Worm (Caenorhabditis elegans) whole organism, L4 larva: ENCODE results near the gene mca-2.

ENCODE experiments used
- F26F4.8 ChIP-seq: fragments of 200-800 bp; sonication (Bioruptor generic); conservative IDR thresholded peaks from 2 replicates; pipeline ENCODE4 v1.3.6; 2022; ENCODE audit warnings: missing genetic modification characterization, missing compliant biosample characterization
- F49E8.2 ChIP-seq: sonication (generic microtip); optimal IDR thresholded peaks from 2 replicates; lab custom pipeline; 2016; ENCODE audit warnings: missing compliant biosample characterization, mild to moderate bottlenecking, missing genetic modification characterization, borderline replicate concordance
- aha-1 ChIP-seq: fragments of 150-350 bp; peaks from one replicate; lab custom pipeline; 2014; ENCODE audit warnings: missing biosample characterization, missing genetic modification characterization
- ama-1 ChIP-seq: fragments of 150-350 bp; optimal IDR thresholded peaks from 2 replicates; lab custom pipeline; 2014; ENCODE audit warnings: inconsistent platforms, mixed read lengths
- attf-4 ChIP-seq: sonication (generic microtip); optimal IDR thresholded peaks from 3 replicates; lab custom pipeline; 2017; ENCODE audit warnings: missing biosample characterization, missing genetic modification characterization
- ceh-20 ChIP-seq: fragments of 200-800 bp; sonication (Bioruptor generic); IDR thresholded peaks from 2 replicates; pipeline ENCODE4 v1.3.6; 2022; ENCODE audit warnings: missing genetic modification reagents, missing genetic modification characterization, missing compliant biosample characterization
- ceh-32 ChIP-seq: sonication (generic microtip); optimal IDR thresholded peaks from 2 replicates; lab custom pipeline; 2016; ENCODE audit warnings: mild to moderate bottlenecking, missing genetic modification characterization, missing compliant biosample characterization; ENCODE audit not compliant: poor library complexity
- ces-1 ChIP-seq: fragments of 150-350 bp; sonication (generic microtip); optimal IDR thresholded peaks from 4 replicates; lab custom pipeline; 2014; ENCODE audit warnings: missing biosample characterization, missing genetic modification reagents, missing genetic modification characterization
- cey-2 ChIP-seq: sonication (generic microtip); optimal IDR thresholded peaks from 3 replicates; lab custom pipeline; 2017; ENCODE audit warnings: missing genetic modification characterization, mild to moderate bottlenecking, missing compliant biosample characterization, antibody characterized with exemption, borderline replicate concordance; ENCODE audit not compliant: insufficient read depth
- daf-16 ChIP-seq, 3 experiments: sonication (generic microtip); optimal IDR thresholded peaks; 2 replicates each; lab custom pipeline; 2016 to 2017; ENCODE audit warnings: missing genetic modification characterization in 3 of 3, missing genetic modification reagents in 3 of 3, mild to moderate bottlenecking in 2 of 3, missing compliant biosample characterization in 2 of 3, missing biosample characterization in 1 of 3, moderate library complexity in 1 of 3
- dmd-8 ChIP-seq: fragments of 200-800 bp; sonication (Bioruptor generic); IDR thresholded peaks from 2 replicates; pipeline ENCODE4 v1.3.6; 2022; ENCODE audit warnings: missing genetic modification characterization, missing compliant biosample characterization
- dmd-9 ChIP-seq: fragments of 200-800 bp; sonication (Bioruptor generic); IDR thresholded peaks from 2 replicates; pipeline ENCODE4 v1.3.6; 2022; ENCODE audit warnings: missing genetic modification reagents, missing genetic modification characterization, missing compliant biosample characterization
- dve-1 ChIP-seq: sonication (generic microtip); optimal IDR thresholded peaks from 2 replicates; lab custom pipeline; 2017; ENCODE audit warnings: antibody characterized with exemption, mild to moderate bottlenecking, missing genetic modification characterization, missing compliant biosample characterization; ENCODE audit not compliant: insufficient read depth
- egl-27 ChIP-seq: sonication (generic microtip); optimal IDR thresholded peaks from 3 replicates; lab custom pipeline; 2017; ENCODE audit warnings: missing biosample characterization, missing genetic modification reagents, missing genetic modification characterization
- egl-43 ChIP-seq: fragments of 200-800 bp; sonication (Bioruptor generic); IDR thresholded peaks from 2 replicates; pipeline ENCODE4 v1.3.6; 2022; ENCODE audit warnings: missing genetic modification reagents, missing genetic modification characterization, missing compliant biosample characterization
- hlh-30 ChIP-seq: sonication (generic microtip); optimal IDR thresholded peaks from 2 replicates; lab custom pipeline; 2017; ENCODE audit warnings: antibody characterized with exemption, mild to moderate bottlenecking, missing genetic modification characterization, missing compliant biosample characterization; ENCODE audit not compliant: insufficient read depth
- lin-39 ChIP-seq: fragments of 150-350 bp; optimal IDR thresholded peaks from 2 replicates; lab custom pipeline; 2014; ENCODE audit warnings: missing biosample characterization, missing genetic modification reagents, missing genetic modification characterization
- lsy-2 ChIP-seq, 2 experiments: fragments of 150-350 bp in 1 of 2; sonication (generic microtip) in 1 of 2; optimal IDR thresholded peaks; 2 replicates each; lab custom pipeline; 2014 to 2017; ENCODE audit warnings: missing biosample characterization in 2 of 2, missing genetic modification characterization in 2 of 2
- madf-5 ChIP-seq, 2 experiments: fragments of 200-800 bp; sonication (Bioruptor generic); IDR thresholded peaks; 2 replicates each; pipeline ENCODE4 v1.3.6; 2022; ENCODE audit warnings: missing compliant biosample characterization in 2 of 2, missing genetic modification characterization in 2 of 2
- mdl-1 ChIP-seq, 2 experiments: fragments of 150-350 bp in 1 of 2; sonication (generic microtip) in 1 of 2; optimal IDR thresholded peaks; 2 replicates each; lab custom pipeline; 2014 to 2017; ENCODE audit warnings: missing biosample characterization in 2 of 2, missing genetic modification characterization in 2 of 2
- mdt-29 ChIP-seq: fragments of 200-800 bp; sonication (Bioruptor generic); IDR thresholded peaks from 2 replicates; pipeline ENCODE4 v1.3.6; 2022; ENCODE audit warnings: missing genetic modification reagents, missing genetic modification characterization, missing compliant biosample characterization
- mep-1 ChIP-seq: fragments of 150-350 bp; sonication (generic microtip); optimal IDR thresholded peaks from 3 replicates; lab custom pipeline; 2014; ENCODE audit warnings: missing biosample characterization, missing genetic modification characterization
- mes-2 ChIP-seq: sonication (generic microtip); optimal IDR thresholded peaks from 2 replicates; lab custom pipeline; 2016; ENCODE audit warnings: missing genotype, mild to moderate bottlenecking, missing genetic modification characterization, missing compliant biosample characterization; ENCODE audit not compliant: poor library complexity, severe bottlenecking
- mxl-3 ChIP-seq: fragments of 200-800 bp; sonication (Bioruptor generic); optimal IDR thresholded peaks from 2 replicates; lab custom pipeline; 2018; ENCODE audit warnings: mild to moderate bottlenecking, missing genetic modification characterization, missing compliant biosample characterization
- nhr-102 ChIP-seq: sonication (generic microtip); optimal IDR thresholded peaks from 2 replicates; lab custom pipeline; 2016; ENCODE audit warnings: mild to moderate bottlenecking, missing genetic modification characterization, moderate library complexity, missing compliant biosample characterization
- nhr-25 ChIP-seq: sonication (generic microtip); optimal IDR thresholded peaks from 2 replicates; lab custom pipeline; 2017; ENCODE audit warnings: missing genetic modification characterization, mild to moderate bottlenecking, missing compliant biosample characterization, antibody characterized with exemption, moderate library complexity, borderline replicate concordance; ENCODE audit not compliant: insufficient read depth
- nhr-28 ChIP-seq: fragments of 150-350 bp; optimal IDR thresholded peaks from 2 replicates; lab custom pipeline; 2014; ENCODE audit warnings: missing biosample characterization, missing genetic modification characterization
- nhr-41 ChIP-seq: fragments of 200-800 bp; sonication (Bioruptor generic); IDR thresholded peaks from 2 replicates; pipeline ENCODE4 v1.3.6; 2022; ENCODE audit warnings: missing genetic modification reagents, missing genetic modification characterization, missing compliant biosample characterization
- nhr-6 ChIP-seq: fragments of 150-350 bp; optimal IDR thresholded peaks from 2 replicates; lab custom pipeline; 2014; ENCODE audit warnings: missing biosample characterization, missing genetic modification characterization
- rbr-2 ChIP-seq: sonication (generic microtip); optimal IDR thresholded peaks from 2 replicates; lab custom pipeline; 2016; ENCODE audit warnings: missing genotype, missing genetic modification characterization, missing compliant biosample characterization
- set-16 ChIP-seq: fragments of 200-800 bp; sonication (Bioruptor generic); IDR thresholded peaks from 2 replicates; pipeline ENCODE4 v1.3.6; 2022; ENCODE audit warnings: missing genetic modification reagents, missing genetic modification characterization, missing compliant biosample characterization
- unc-62 ChIP-seq, 3 experiments: fragments of 150-350 bp in 1 of 3; sonication (generic microtip); optimal IDR thresholded peaks in 2 of 3; peaks in 1 of 3; 1 replicate in 1 of 3; 2 replicates in 2 of 3; lab custom pipeline; 2014 to 2017; ENCODE audit warnings: missing biosample characterization in 3 of 3, missing genetic modification characterization in 3 of 3, missing genetic modification reagents in 3 of 3, missing genotype in 1 of 3
- vab-7 ChIP-seq: fragments of 200-800 bp; sonication (Bioruptor generic); IDR thresholded peaks from 2 replicates; pipeline ENCODE4 v1.3.6; 2022; ENCODE audit warnings: missing genetic modification reagents, missing genetic modification characterization, missing compliant biosample characterization
- zag-1 ChIP-seq: fragments of 150-350 bp; optimal IDR thresholded peaks from 2 replicates; lab custom pipeline; 2014; ENCODE audit warnings: missing biosample characterization, missing genetic modification characterization
- ztf-11 ChIP-seq: fragments of 150-350 bp; optimal IDR thresholded peaks from 2 replicates; lab custom pipeline; 2014; ENCODE audit warnings: missing biosample characterization, missing genetic modification characterization

Gene mca-2

DNA sequence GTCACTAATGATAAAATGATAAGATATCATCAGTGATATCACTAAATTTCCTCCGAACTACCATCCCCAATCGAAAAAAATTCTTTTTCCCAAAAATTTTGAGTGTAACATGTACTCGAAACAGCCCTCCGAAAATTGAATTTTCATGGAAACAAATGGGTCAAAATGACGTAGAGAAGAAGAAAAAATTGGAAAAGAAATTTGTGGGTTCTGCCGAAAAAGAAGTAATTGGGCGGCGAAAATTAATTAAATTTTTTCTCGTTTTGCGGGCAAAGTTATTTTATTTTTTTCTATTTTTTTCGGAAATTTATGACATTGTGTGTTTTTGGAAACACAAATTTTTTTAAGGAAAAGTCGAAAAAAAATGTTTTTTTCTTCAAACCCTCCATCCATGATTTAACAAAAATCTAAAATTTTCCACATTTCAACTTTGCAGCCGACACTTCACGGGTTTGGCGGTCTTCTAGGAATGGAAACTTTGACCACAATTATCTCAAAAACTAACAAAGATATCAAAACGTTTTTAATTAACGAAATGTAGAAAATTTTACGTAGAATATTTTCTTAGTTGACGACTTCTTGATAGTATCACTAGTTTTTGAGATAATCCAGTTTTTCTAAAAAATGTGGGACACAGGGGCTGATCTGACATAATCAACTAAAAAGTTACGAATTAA, 6.5 kb upstream of the mca-2 start:
- peak in 1 of 2 experiments; percentile 13 for TF ChIP-seq lsy-2 (tag; optimal IDR thresholded peaks at IDR 0.05; lab: Kevin White, UChicago)
- peak in 1 of 2 experiments; percentile 2 for TF ChIP-seq unc-62 (GFP tag; optimal IDR thresholded peaks at IDR 0.05 in 1 of 2; lab: Kevin White, UChicago)
- TF ChIP-seq unc-62 (tag; optimal IDR thresholded peaks at IDR 0.05; lab: Kevin White, UChicago), result no peak
- TF ChIP-seq nhr-25 (tag; lab: Kevin White, UChicago), result no peak
- peak; percentile 66 for TF ChIP-seq ces-1 (GFP tag; lab: Kevin White, UChicago)

DNA sequence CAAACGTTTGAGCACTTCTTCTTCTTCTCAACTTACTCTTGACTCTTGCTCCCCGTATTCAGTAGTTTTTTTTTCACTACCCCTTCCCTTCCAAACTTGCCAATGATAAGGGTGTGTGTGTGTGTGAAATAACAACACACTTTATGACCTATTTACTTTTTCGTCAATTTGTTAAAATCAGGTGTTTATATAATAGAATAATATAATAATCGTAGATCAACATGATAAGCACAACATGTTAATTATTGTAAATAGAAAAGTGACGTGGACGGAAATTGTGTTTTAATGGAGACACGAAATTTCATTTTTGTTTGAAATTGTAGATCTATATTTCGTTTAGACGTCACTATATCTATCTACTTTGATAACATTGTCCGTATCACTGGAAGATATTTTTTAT, 3.5 kb upstream of the mca-2 start:
- TF ChIP-seq daf-16 (GFP tag; optimal IDR thresholded peaks at IDR 0.05; lab: Kevin White, UChicago), result no peak
- TF ChIP-seq daf-16 (tag; optimal IDR thresholded peaks at IDR 0.05; lab: Kevin White, UChicago), result peak; percentile 94
- no peak for TF ChIP-seq ama-1 (lab: Kevin White, UChicago)

DNA sequence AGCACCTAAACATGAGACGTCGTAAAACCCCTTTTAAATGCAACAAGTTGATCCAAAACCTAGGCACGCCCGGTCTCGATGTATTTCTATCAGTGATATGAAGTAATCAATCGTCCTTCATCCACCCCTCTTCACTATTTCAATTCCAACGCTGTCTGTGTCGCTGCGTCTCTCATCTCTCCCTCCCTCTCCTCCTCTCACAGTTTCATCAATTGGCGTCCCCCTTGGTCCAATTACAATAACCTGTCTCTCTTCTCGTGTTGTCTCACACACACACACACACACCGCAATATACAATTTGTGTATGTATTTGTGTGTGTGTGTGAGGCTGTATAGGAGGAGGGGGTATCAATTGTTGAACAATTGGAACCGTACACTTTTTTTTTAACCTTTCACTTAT, 688 bp upstream of the mca-2 start:
- TF ChIP-seq cey-2 (tag; lab: Kevin White, UChicago), result no peak
- TF ChIP-seq mes-2 (tag; lab: Kevin White, UChicago), result peak; percentile 47
- TF ChIP-seq nhr-25 (tag; lab: Kevin White, UChicago), result peak; percentile 17
- TF ChIP-seq dve-1 (tag; lab: Kevin White, UChicago), result peak; percentile 42
- peak; percentile 2 for TF ChIP-seq nhr-6 (tag; lab: Kevin White, UChicago)
- peak in 1 of 2 experiments; percentile 53 for TF ChIP-seq mdl-1 (tag; optimal IDR thresholded peaks at IDR 0.05; lab: Kevin White, UChicago)
- TF ChIP-seq F49E8.2, result no peak
- no peak for TF ChIP-seq attf-4
- TF ChIP-seq nhr-41 (GFP tag; lab: Robert Waterston, UW), result no peak
- no peak for TF ChIP-seq mdt-29 (GFP tag; lab: Robert Waterston, UW)
- no peak for TF ChIP-seq zag-1 (tag; lab: Kevin White, UChicago)
- peak; percentile 82 for TF ChIP-seq nhr-28 (tag; lab: Kevin White, UChicago)
- TF ChIP-seq mxl-3, result peak; percentile 71
- peak; percentile 52 for TF ChIP-seq mep-1 (tag; lab: Kevin White, UChicago)
- no peak for TF ChIP-seq vab-7 (GFP tag; lab: Robert Waterston, UW)

DNA sequence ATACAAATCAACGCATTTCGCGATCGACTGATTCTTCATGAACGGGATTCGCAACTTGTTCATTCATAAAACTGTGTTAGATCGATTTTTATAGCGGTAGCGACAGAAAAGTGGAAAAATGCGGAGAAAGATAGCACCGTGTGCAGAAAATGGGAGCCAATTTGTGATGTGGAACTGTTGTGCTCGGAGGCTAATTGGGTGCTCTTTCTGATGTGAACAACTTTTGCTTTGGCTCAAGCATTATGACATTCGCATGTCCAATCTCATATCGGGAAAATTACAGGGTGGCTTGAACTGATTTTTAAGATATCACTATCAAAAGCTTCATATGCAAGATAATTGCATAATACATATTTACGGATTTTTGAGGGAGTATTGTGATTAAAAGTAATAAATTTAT, 15.9 kb downstream of the mca-2 start, which contains the start of gene C23H5.11:
Gene C23H5.11, minus strand, starts transcription at position 101 of the 400 bp plus-strand sequence.
- TF ChIP-seq aha-1 (peak; percentile 73), hlh-30 (tag; lab: Kevin White, UChicago) (no peak)

DNA sequence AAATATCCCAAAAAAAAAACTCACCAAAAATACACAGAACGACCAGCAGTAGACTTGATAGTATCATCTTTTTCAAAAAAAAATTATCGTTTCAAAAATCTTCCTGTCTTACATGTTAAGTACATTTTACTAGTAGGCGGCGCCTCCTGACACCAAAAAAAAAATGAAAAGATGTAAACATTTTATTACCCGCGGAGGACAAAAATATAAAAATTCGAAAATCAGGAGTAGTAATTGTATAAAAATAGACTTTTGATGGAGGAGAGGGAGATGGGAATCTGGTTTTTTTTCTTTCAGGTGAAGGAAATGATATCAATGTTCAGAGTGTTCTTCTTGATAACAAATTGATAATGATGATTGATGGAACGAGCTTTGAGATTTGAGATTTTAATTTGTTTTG, 19.0 kb downstream of the mca-2 start, which contains the start of gene C23H5.15:
Gene C23H5.15, minus strand, starts transcription at position 101 of the 400 bp plus-strand sequence.
- no peak for TF ChIP-seq egl-27 (tag; lab: Kevin White, UChicago)
- TF ChIP-seq, all 104 proteins: peak for 0

DNA sequence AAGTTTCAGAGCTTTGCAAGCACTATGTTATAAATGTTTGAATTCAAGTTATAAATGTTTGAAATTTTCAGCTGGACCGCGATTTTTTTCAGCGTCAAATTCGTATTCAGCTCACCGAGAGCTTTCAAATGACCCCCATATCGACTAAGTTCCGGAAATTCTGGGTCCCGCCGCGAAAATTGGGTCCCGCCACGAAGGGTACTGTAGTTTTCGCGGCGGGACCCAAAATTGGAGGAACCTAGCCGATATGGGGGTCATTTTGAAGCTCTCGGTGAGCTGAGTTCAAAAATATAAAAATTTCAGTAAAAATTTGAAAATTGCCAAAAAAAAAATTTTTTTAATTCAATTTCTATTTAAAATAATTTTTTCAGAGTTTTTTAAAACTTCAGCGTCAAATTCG, 22.9 kb downstream of the mca-2 start:
- TF ChIP-seq ztf-11 (tag; lab: Kevin White, UChicago) (no peak), rbr-2 (tag; lab: Kevin White, UChicago) (no peak), lin-39 (tag; lab: Kevin White, UChicago) (no peak), nhr-102 (tag; lab: Kevin White, UChicago) (no peak), dmd-8 (GFP tag; lab: Robert Waterston, UW) (peak; percentile 26; the same call in 1 of the 2 replicates), egl-43 (GFP tag; lab: Robert Waterston, UW) (peak; percentile 53; the same call in 1 of the 2 replicates), dmd-9 (GFP tag; lab: Robert Waterston, UW) (no peak), ama-1 (lab: Kevin White, UChicago) (no peak), ceh-20 (GFP tag; lab: Robert Waterston, UW) (no peak), ceh-32 (tag; lab: Kevin White, UChicago) (no peak), set-16 (GFP tag; lab: Robert Waterston, UW) (peak; percentile 26), madf-5 (GFP tag; IDR thresholded peaks at IDR 0.05; lab: Robert Waterston, UW) (0 out of 4 replicates have a peak, but pooled peaks of 1 of the 2 experiments have one; percentile 13), F26F4.8 (GFP tag; lab: Robert Waterston, UW) (0 out of 2 replicates have a peak, but pooled peaks have one; percentile 9)
